Fruit fly (Drosophila melanogaster): Measurements from ENCODE around the gene CG3213.
A peak's percentile ranks its signal among the peaks of the same experiment; 100 is the strongest.

The CG3213 gene

dm6 chr2L:3532973-3533525 is 13.6 kb upstream of the CG3213 start (continued):
- TF ChIP-seq Awh (GFP tag; IDR thresholded peaks at IDR 0.05) = 0 out of 2 replicates have a peak, but pooled peaks have one; percentile 10
- peak; percentile 49 for TF ChIP-seq Side (GFP tag; optimal IDR thresholded peaks at IDR 0.05)
- peak; percentile 52 for TF ChIP-seq CG4820 (GFP tag; optimal IDR thresholded peaks at IDR 0.05)
- peak; percentile 20 for TF ChIP-seq CG1647 (GFP tag; optimal IDR thresholded peaks at IDR 0.05)
- TF ChIP-seq CG10979 (tag; optimal IDR thresholded peaks at IDR 0.05) = peak; percentile 73
- peak; percentile 21 for TF ChIP-seq CG10565 (GFP tag; optimal IDR thresholded peaks at IDR 0.05)
- peak; percentile 54; the same call in 1 of the 3 replicates for TF ChIP-seq Optix (GFP tag; IDR thresholded peaks at IDR 0.05)
- TF ChIP-seq nmo (GFP tag; optimal IDR thresholded peaks at IDR 0.05) = peak; percentile 60
- TF ChIP-seq fu2 (GFP tag; optimal IDR thresholded peaks at IDR 0.05) = no peak
- TF ChIP-seq NC2β (GFP tag; optimal IDR thresholded peaks at IDR 0.05) = peak; percentile 55
- TF ChIP-seq fd96Cb (tag; optimal IDR thresholded peaks at IDR 0.05) = peak; percentile 52
- TF ChIP-seq btn (GFP tag; optimal IDR thresholded peaks at IDR 0.05) = peak; percentile 40
- TF ChIP-seq aop (GFP tag; IDR thresholded peaks at IDR 0.05) = 0 out of 2 replicates have a peak, but pooled peaks have one; percentile 9
- TF ChIP-seq CG10959 (GFP tag; IDR thresholded peaks at IDR 0.05) = peak; percentile 82

dm6 chr2L:3530186-3530832 is 10.9 kb upstream of the CG3213 start, which contains the start of the genes Spindly and IFT57:
Gene Spindly, minus strand, starts transcription at chr2L:3530317.
Gene IFT57, plus strand, starts transcription at chr2L:3530789.
- TF ChIP-seq Atf6 (GFP tag; IDR thresholded peaks at IDR 0.05) (no peak), CG9797 (GFP tag; optimal IDR thresholded peaks at IDR 0.05) (no peak), CG10366 (GFP tag; IDR thresholded peaks at IDR 0.05) (no peak), bcd (GFP tag; optimal IDR thresholded peaks at IDR 0.05) (no peak), Lim3 (GFP tag; IDR thresholded peaks at IDR 0.05) (no peak), Antp (GFP tag; optimal IDR thresholded peaks at IDR 0.05) (no peak), CG17385 (GFP tag; optimal IDR thresholded peaks at IDR 0.05) (no peak), CG17361 (GFP tag; IDR thresholded peaks at IDR 0.05) (0 out of 3 replicates have a peak, but pooled peaks have one; percentile 27), sens-2 (GFP tag; IDR thresholded peaks at IDR 0.05) (no peak), sisA (GFP tag; IDR thresholded peaks at IDR 0.05) (no peak), p53 (GFP tag; optimal IDR thresholded peaks at IDR 0.05) (no peak), nmo (GFP tag; optimal IDR thresholded peaks at IDR 0.05) (peak; percentile 5), row (GFP tag; IDR thresholded peaks at IDR 0.05) (no peak), peb (GFP tag; IDR thresholded peaks at IDR 0.05) (no peak), CG8924 (tag; optimal IDR thresholded peaks at IDR 0.05) (no peak), fd64A (GFP tag; optimal IDR thresholded peaks at IDR 0.05) (no peak), nerfin-2 (GFP tag; IDR thresholded peaks at IDR 0.05; ENCODE audit: partially characterized antibody) (peak; percentile 63), HLH3B (GFP tag; IDR thresholded peaks at IDR 0.05) (no peak), CG4730 (GFP tag; IDR thresholded peaks at IDR 0.05) (no peak), CG3847 (GFP tag; IDR thresholded peaks at IDR 0.05) (no peak), odd (GFP tag; optimal IDR thresholded peaks at IDR 0.05) (no peak), CG6175 (GFP tag; IDR thresholded peaks at IDR 0.05) (no peak), Scr (GFP tag; IDR thresholded peaks at IDR 0.05; ENCODE audit: partially characterized antibody) (peak; percentile 67), cas (GFP tag; IDR thresholded peaks at IDR 0.05) (no peak), PHDP (tag; optimal IDR thresholded peaks at IDR 0.05) (no peak), luna (GFP tag; optimal IDR thresholded peaks at IDR 0.05) (no peak), zen (tag; optimal IDR thresholded peaks at IDR 0.05) (no peak), chif (GFP tag; optimal IDR thresholded peaks at IDR 0.05) (no peak), Hr51 (GFP tag; optimal IDR thresholded peaks at IDR 0.05) (no peak), CG13123 (GFP tag; optimal IDR thresholded peaks at IDR 0.05) (no peak), CG4854 (GFP tag; optimal IDR thresholded peaks at IDR 0.05) (no peak), CG4328 (GFP tag; optimal IDR thresholded peaks at IDR 0.05) (no peak), ham (GFP tag; IDR thresholded peaks at IDR 0.05) (no peak), NC2β (GFP tag; optimal IDR thresholded peaks at IDR 0.05) (no peak), CG8765 (GFP tag; IDR thresholded peaks at IDR 0.05) (no peak), CG13894 (tag; optimal IDR thresholded peaks at IDR 0.05) (no peak), sr (GFP tag; IDR thresholded peaks at IDR 0.05) (no peak), CG43689 (GFP tag; IDR thresholded peaks at IDR 0.05) (no peak)

Data from whole organism, embryonic.